ENCODE assay signal across 4 fruit fly cellular contexts in genomic region chrX:5888260-5888659, dm6.
TF ChIP-seq lines count a peak whose summit lies in the region.

No protein-coding gene starts in this region.

- no peak for TF ChIP-seq CTCF in whole organism, embryonic (GFP tag; optimal IDR thresholded peaks at IDR 0.05; lab: Kevin White, UChicago)

TF ChIP-seq in whole organism, embryonic, 481 proteins besides CTCF, POLR2A, EP300 and RAD21:
- TF ChIP-seq rib (GFP tag; IDR thresholded peaks at IDR 0.05; lab: Robert Waterston, UW) (no peak), gcm (GFP tag; optimal IDR thresholded peaks at IDR 0.05; lab: Kevin White, UChicago) (no peak), Drgx (GFP tag; IDR thresholded peaks at IDR 0.05; lab: Robert Waterston, UW) (0 out of 2 replicates have a peak, but pooled peaks have one; percentile 10), eve (GFP tag; optimal IDR thresholded peaks at IDR 0.05; lab: Kevin White, UChicago) (peak in 1 of 2 experiments; percentile 7)

TF ChIP-seq in whole organism, prepupa, 60 proteins besides CTCF, POLR2A, EP300 and RAD21:
- TF ChIP-seq Smox (GFP tag; optimal IDR thresholded peaks at IDR 0.05; lab: Kevin White, UChicago) (peak; percentile 56), pdm3 (GFP tag; optimal IDR thresholded peaks at IDR 0.05; lab: Kevin White, UChicago) (peak; percentile 9), Eip78C (GFP tag; lab: Kevin White, UChicago) (peak; percentile 47), Hr4 (GFP tag; optimal IDR thresholded peaks at IDR 0.05; lab: Kevin White, UChicago) (no peak), topi (GFP tag; optimal IDR thresholded peaks at IDR 0.05; lab: Kevin White, UChicago) (peak; percentile 51), Lpt (GFP tag; optimal IDR thresholded peaks at IDR 0.05; lab: Kevin White, UChicago) (no peak), CG32006 (GFP tag; optimal IDR thresholded peaks at IDR 0.05; lab: Kevin White, UChicago) (no peak), Sox102F (GFP tag; optimal IDR thresholded peaks at IDR 0.05; lab: Kevin White, UChicago) (peak; percentile 46), svp (GFP tag; lab: Kevin White, UChicago) (peak; percentile 75), lz (GFP tag; optimal IDR thresholded peaks at IDR 0.05; lab: Kevin White, UChicago) (peak; percentile 26), vri (GFP tag; optimal IDR thresholded peaks at IDR 0.05; lab: Kevin White, UChicago) (peak; percentile 29), CG31627 (GFP tag; optimal IDR thresholded peaks at IDR 0.05; lab: Kevin White, UChicago) (peak; percentile 42), Ets21C (GFP tag; optimal IDR thresholded peaks at IDR 0.05; lab: Kevin White, UChicago) (no peak), CG6808 (GFP tag; optimal IDR thresholded peaks at IDR 0.05; lab: Kevin White, UChicago) (peak; percentile 11), CG15336 (GFP tag; IDR thresholded peaks at IDR 0.05; lab: Robert Waterston, UW) (no peak), CG4318 (GFP tag; optimal IDR thresholded peaks at IDR 0.05; lab: Kevin White, UChicago) (no peak), CG3919 (GFP tag; optimal IDR thresholded peaks at IDR 0.05; lab: Kevin White, UChicago) (no peak), net (GFP tag; optimal IDR thresholded peaks at IDR 0.05; lab: Kevin White, UChicago) (no peak), Hr39 (GFP tag; optimal IDR thresholded peaks at IDR 0.05; lab: Kevin White, UChicago) (peak; percentile 26), CG34406 (GFP tag; optimal IDR thresholded peaks at IDR 0.05; lab: Kevin White, UChicago) (no peak), CG10631 (GFP tag; optimal IDR thresholded peaks at IDR 0.05; lab: Kevin White, UChicago) (peak; percentile 9), CG9139 (GFP tag; optimal IDR thresholded peaks at IDR 0.05; lab: Kevin White, UChicago) (no peak), eg (GFP tag; IDR thresholded peaks at IDR 0.05; lab: Robert Waterston, UW) (no peak), cyc (GFP tag; optimal IDR thresholded peaks at IDR 0.05; lab: Kevin White, UChicago) (peak; percentile 25), Met (GFP tag; optimal IDR thresholded peaks at IDR 0.05; lab: Kevin White, UChicago) (peak; percentile 55), Sox14 (GFP tag; optimal IDR thresholded peaks at IDR 0.05; lab: Kevin White, UChicago) (peak; percentile 8), CG10669 (GFP tag; optimal IDR thresholded peaks at IDR 0.05; lab: Kevin White, UChicago) (peak; percentile 35), CG6854 (GFP tag; optimal IDR thresholded peaks at IDR 0.05; lab: Kevin White, UChicago) (no peak), Hr38 (GFP tag; optimal IDR thresholded peaks at IDR 0.05; lab: Kevin White, UChicago) (no peak), esn (GFP tag; optimal IDR thresholded peaks at IDR 0.05; lab: Kevin White, UChicago) (peak; percentile 57)

TF ChIP-seq in whole organism, pupa, 21 proteins besides CTCF, POLR2A, EP300 and RAD21:
- TF ChIP-seq fd96Ca (GFP tag; IDR thresholded peaks at IDR 0.05; lab: Robert Waterston, UW) (no peak), CG4496 (GFP tag; IDR thresholded peaks at IDR 0.05; lab: Robert Waterston, UW) (no peak), CG9948 (tag; optimal IDR thresholded peaks at IDR 0.05; lab: Kevin White, UChicago) (no peak), EcR (GFP tag; optimal IDR thresholded peaks at IDR 0.05; lab: Kevin White, UChicago) (peak; percentile 36), CG14655 (GFP tag; optimal IDR thresholded peaks at IDR 0.05; lab: Kevin White, UChicago) (no peak), D1 (tag; optimal IDR thresholded peaks at IDR 0.05; lab: Kevin White, UChicago) (no peak), rn (GFP tag; IDR thresholded peaks at IDR 0.05; lab: Robert Waterston, UW) (no peak), CG8159 (tag; optimal IDR thresholded peaks at IDR 0.05; lab: Kevin White, UChicago) (peak; percentile 38), CG15710 (tag; optimal IDR thresholded peaks at IDR 0.05; lab: Kevin White, UChicago) (peak; percentile 10), Pif1A (GFP tag; optimal IDR thresholded peaks at IDR 0.05; lab: Kevin White, UChicago) (peak; percentile 43), gl (tag; optimal IDR thresholded peaks at IDR 0.05; lab: Kevin White, UChicago) (no peak)

TF ChIP-seq in whole organism, wandering third instar larva, 38 proteins besides CTCF, POLR2A, EP300 and RAD21:
- peak; percentile 26 for TF ChIP-seq Sp1 (GFP tag; optimal IDR thresholded peaks at IDR 0.05; lab: Kevin White, UChicago)
- TF ChIP-seq psq (GFP tag; optimal IDR thresholded peaks at IDR 0.05; lab: Kevin White, UChicago): no peak
- TF ChIP-seq Vsx2 (GFP tag; optimal IDR thresholded peaks at IDR 0.05; lab: Kevin White, UChicago; ENCODE audit: partially characterized antibody): no peak
- TF ChIP-seq jim (GFP tag; optimal IDR thresholded peaks at IDR 0.05; lab: Kevin White, UChicago): no peak
- TF ChIP-seq lola (GFP tag; optimal IDR thresholded peaks at IDR 0.05; lab: Kevin White, UChicago): no peak
- no peak for TF ChIP-seq OdsH (GFP tag; optimal IDR thresholded peaks at IDR 0.05; lab: Kevin White, UChicago)
- TF ChIP-seq Dif (GFP tag; optimal IDR thresholded peaks at IDR 0.05; lab: Kevin White, UChicago; ENCODE audit: partially characterized antibody): no peak
- no peak for TF ChIP-seq br (GFP tag; optimal IDR thresholded peaks at IDR 0.05; lab: Kevin White, UChicago)
- no peak for TF ChIP-seq ey (GFP tag; optimal IDR thresholded peaks at IDR 0.05; lab: Kevin White, UChicago)
- TF ChIP-seq Jra (GFP tag; optimal IDR thresholded peaks at IDR 0.05; lab: Kevin White, UChicago): no peak
- TF ChIP-seq Rel (GFP tag; optimal IDR thresholded peaks at IDR 0.05; lab: Kevin White, UChicago): no peak
- no peak for TF ChIP-seq Rel (tag; optimal IDR thresholded peaks at IDR 0.05; lab: Kevin White, UChicago)
- no peak for TF ChIP-seq Hr78 (GFP tag; optimal IDR thresholded peaks at IDR 0.05; lab: Kevin White, UChicago)
- no peak for TF ChIP-seq tai (GFP tag; optimal IDR thresholded peaks at IDR 0.05; lab: Kevin White, UChicago)
- no peak for TF ChIP-seq dl (GFP tag; optimal IDR thresholded peaks at IDR 0.05; lab: Kevin White, UChicago; ENCODE audit: insufficient read depth in 1 of 2, partially characterized antibody in 2 of 2)
- no peak for TF ChIP-seq usp (GFP tag; optimal IDR thresholded peaks at IDR 0.05; lab: Kevin White, UChicago)
- TF ChIP-seq Hr83 (GFP tag; optimal IDR thresholded peaks at IDR 0.05; lab: Kevin White, UChicago; ENCODE audit: poor library complexity, severe bottlenecking): no peak
- TF ChIP-seq dmrt93B (GFP tag; optimal IDR thresholded peaks at IDR 0.05; lab: Kevin White, UChicago): no peak
- no peak for TF ChIP-seq dsf (GFP tag; optimal IDR thresholded peaks at IDR 0.05; lab: Kevin White, UChicago; ENCODE audit: borderline replicate concordance)
- TF ChIP-seq sage (GFP tag; optimal IDR thresholded peaks at IDR 0.05; lab: Kevin White, UChicago): no peak
- no peak for TF ChIP-seq rgr (GFP tag; optimal IDR thresholded peaks at IDR 0.05; lab: Kevin White, UChicago)
- TF ChIP-seq brk (GFP tag; optimal IDR thresholded peaks at IDR 0.05; lab: Kevin White, UChicago): no peak
- no peak for TF ChIP-seq N (GFP tag; optimal IDR thresholded peaks at IDR 0.05; lab: Kevin White, UChicago)
- no peak for TF ChIP-seq pan (optimal IDR thresholded peaks at IDR 0.05; lab: Kevin White, UChicago)
- TF ChIP-seq GATAd (GFP tag; optimal IDR thresholded peaks at IDR 0.05; lab: Kevin White, UChicago): no peak
- no peak for TF ChIP-seq Mio (GFP tag; optimal IDR thresholded peaks at IDR 0.05; lab: Kevin White, UChicago)
- TF ChIP-seq sv (GFP tag; optimal IDR thresholded peaks at IDR 0.05; lab: Kevin White, UChicago): no peak
- TF ChIP-seq foxo (GFP tag; optimal IDR thresholded peaks at IDR 0.05; lab: Kevin White, UChicago): peak in 1 of 2 experiments; percentile 2
- no peak for TF ChIP-seq CrebA (GFP tag; optimal IDR thresholded peaks at IDR 0.05; lab: Kevin White, UChicago; ENCODE audit: borderline replicate concordance)
- no peak for TF ChIP-seq Abd-B (GFP tag; optimal IDR thresholded peaks at IDR 0.05; lab: Kevin White, UChicago)
- peak; percentile 36 for TF ChIP-seq HLH106 (tag; optimal IDR thresholded peaks at IDR 0.05; lab: Kevin White, UChicago)
- TF ChIP-seq Dfd (GFP tag; optimal IDR thresholded peaks at IDR 0.05; lab: Kevin White, UChicago): no peak
- TF ChIP-seq CG32264 (GFP tag; optimal IDR thresholded peaks at IDR 0.05; lab: Kevin White, UChicago): no peak
- TF ChIP-seq woc (GFP tag; optimal IDR thresholded peaks at IDR 0.05; lab: Kevin White, UChicago): peak; percentile 15
- no peak for TF ChIP-seq Myc (optimal IDR thresholded peaks at IDR 0.05; lab: Kevin White, UChicago)
- TF ChIP-seq fru (GFP tag; optimal IDR thresholded peaks at IDR 0.05; lab: Kevin White, UChicago): peak; percentile 33
- no peak for TF ChIP-seq Hnf4 (GFP tag; optimal IDR thresholded peaks at IDR 0.05; lab: Kevin White, UChicago)
- peak; percentile 31 for TF ChIP-seq h (GFP tag; optimal IDR thresholded peaks at IDR 0.05; lab: Kevin White, UChicago)
- no peak for TF ChIP-seq CG9705 (GFP tag; optimal IDR thresholded peaks at IDR 0.05; lab: Kevin White, UChicago)
TF ChIP-seq in whole organism, wandering third instar larva: peak in this region for 6.

Comparison
In these comparisons a context has a peak if more than half of its experiments do, and no peak if none do; other contexts are left out.
1. Of the 7 proteins assayed by ChIP-seq in both whole organism, embryonic and whole organism, prepupa: peak only in whole organism, embryonic: none; only in whole organism, prepupa: Hr39 and Sox102F; in both: none; in neither: 5.